Worm (Caenorhabditis elegans) whole organism, mixed stage, embryonic: Measurements from ENCODE around the gene thn-4.

ENCODE experiments used
- M03D4.4 ChIP-seq: sonication (generic microtip); optimal IDR thresholded peaks from 2 replicates; lab custom pipeline; 2017; ENCODE audit warnings: mild to moderate bottlenecking, missing genetic modification characterization, missing compliant biosample characterization
- ceh-83 ChIP-seq: fragments of 200-800 bp; sonication (Bioruptor generic); optimal IDR thresholded peaks from 2 replicates; lab custom pipeline; 2018; ENCODE audit warnings: mild to moderate bottlenecking, missing genetic modification characterization, missing compliant biosample characterization
- drap-1 ChIP-seq: fragments of 200-800 bp; sonication (Bioruptor generic); optimal IDR thresholded peaks from 3 replicates; lab custom pipeline; 2018; ENCODE audit warnings: mild to moderate bottlenecking, missing genetic modification characterization, missing compliant biosample characterization
- elt-1 ChIP-seq: sonication (generic microtip); optimal IDR thresholded peaks from 2 replicates; lab custom pipeline; 2017; ENCODE audit warnings: missing genetic modification characterization, mild to moderate bottlenecking, missing compliant biosample characterization, antibody characterized with exemption, moderate library complexity, borderline replicate concordance; ENCODE audit not compliant: insufficient read depth
- elt-3 ChIP-seq: fragments of 150-350 bp; optimal IDR thresholded peaks from 2 replicates; lab custom pipeline; 2014; ENCODE audit warnings: missing biosample characterization, missing genetic modification characterization
- flh-1 ChIP-seq: fragments of 200-800 bp; sonication (Bioruptor generic); optimal IDR thresholded peaks from 2 replicates; lab custom pipeline; 2018; ENCODE audit warnings: mild to moderate bottlenecking, missing genetic modification characterization, moderate library complexity, missing compliant biosample characterization
- mab-5 ChIP-seq: fragments of 150-350 bp; optimal IDR thresholded peaks from 2 replicates; lab custom pipeline; 2014; ENCODE audit warnings: missing biosample characterization, missing genetic modification characterization
- mep-1 ChIP-seq: fragments of 150-350 bp; optimal IDR thresholded peaks from 2 replicates; lab custom pipeline; 2017; ENCODE audit warnings: missing biosample characterization, missing genetic modification reagents, missing genetic modification characterization, inconsistent platforms
- nhr-2 ChIP-seq: fragments of 150-350 bp; optimal IDR thresholded peaks from 2 replicates; lab custom pipeline; 2014; ENCODE audit warnings: missing biosample characterization, missing genetic modification characterization
- nhr-28 ChIP-seq: fragments of 150-350 bp; optimal IDR thresholded peaks from 2 replicates; lab custom pipeline; 2014; ENCODE audit warnings: missing biosample characterization, missing genetic modification characterization
- tbx-8 ChIP-seq: fragments of 200-800 bp; sonication (Bioruptor generic); optimal IDR thresholded peaks from 2 replicates; lab custom pipeline; 2018; ENCODE audit warnings: mild to moderate bottlenecking, missing genetic modification characterization, moderate library complexity, missing compliant biosample characterization
- zip-8 ChIP-seq: fragments of 150-350 bp; optimal IDR thresholded peaks from 2 replicates; lab custom pipeline; 2014; ENCODE audit warnings: missing biosample characterization, missing genetic modification characterization

thn-4 gene

ce11 chrV:16827485-16827884, 43.8 kb downstream of the thn-4 start, which contains the start of gene srh-216:
Gene srh-216 (minus strand): TSS chrV:16827585.
- TF ChIP-seq elt-1 (no peak), nhr-28 (tag; lab: Kevin White, UChicago) (no peak), drap-1 (GFP tag; lab: Kevin White, UChicago) (no peak), nhr-2 (no peak), flh-1 (no peak), mep-1 (tag; lab: Kevin White, UChicago) (no peak), mab-5 (tag; lab: Kevin White, UChicago) (no peak), M03D4.4 (no peak), elt-3 (tag; lab: Kevin White, UChicago) (no peak)

- TF ChIP-seq zip-8 (peak; percentile 83), ceh-83 (GFP tag; lab: Kevin White, UChicago) (no peak), tbx-8 (no peak)
Measured at ce11 chrV:16821270-16821737, 50.0 kb downstream of the thn-4 start, which contains the start of gene T20B3.14. Gene T20B3.14 (minus strand): TSS chrV:16821320.
